Worm (Caenorhabditis elegans) whole organism, young adult: ENCODE data around the gene srg-50.

Experiments
- B0035.1 ChIP-seq: sonication (generic microtip); optimal IDR thresholded peaks from 2 replicates; lab custom pipeline; 2016; ENCODE audit warnings: missing genetic modification characterization, mild to moderate bottlenecking, missing compliant biosample characterization, missing genotype, missing genetic modification reagents
- B0336.3 ChIP-seq: fragments of 200-800 bp; sonication (Bioruptor generic); IDR thresholded peaks from 2 replicates; pipeline ENCODE4 v1.3.6; 2022; ENCODE audit warnings: missing genetic modification characterization, missing compliant biosample characterization
- D2030.7 ChIP-seq: fragments of 200-800 bp; sonication (Bioruptor generic); IDR thresholded peaks from 2 replicates; pipeline ENCODE4 v1.3.6; 2022; ENCODE audit warnings: missing genetic modification reagents, missing genetic modification characterization, missing compliant biosample characterization
- F33H1.4 ChIP-seq: fragments of 200-800 bp; sonication (Bioruptor generic); IDR thresholded peaks from 2 replicates; pipeline ENCODE4 v1.3.6; 2022; ENCODE audit warnings: missing genetic modification reagents, missing genetic modification characterization, missing compliant biosample characterization
- F37B4.10 ChIP-seq: fragments of 200-800 bp; sonication (Bioruptor generic); IDR thresholded peaks from 2 replicates; pipeline ENCODE4 v1.3.6; 2022; ENCODE audit warnings: missing genetic modification characterization, missing compliant biosample characterization
- Y53G8AR.9 ChIP-seq: fragments of 200-800 bp; sonication (Bioruptor generic); conservative IDR thresholded peaks from 2 replicates; pipeline ENCODE4 v1.3.6; 2022; ENCODE audit warnings: missing genetic modification reagents, missing genetic modification characterization, missing compliant biosample characterization
- ZK185.1 ChIP-seq: sonication (generic microtip); optimal IDR thresholded peaks from 2 replicates; lab custom pipeline; 2016; ENCODE audit warnings: mild to moderate bottlenecking, missing genetic modification characterization, missing compliant biosample characterization; ENCODE audit not compliant: poor library complexity, severe bottlenecking
- ama-1 ChIP-seq, 3 experiments: fragments of 150-350 bp in 1 of 3; sonication (generic microtip) in 2 of 3; optimal IDR thresholded peaks; 2 replicates each; lab custom pipeline; 2014 to 2018; ENCODE audit warnings: missing biosample characterization in 2 of 3, missing genetic modification characterization in 2 of 3, missing genetic modification reagents in 2 of 3
- aptf-3 ChIP-seq: fragments of 200-800 bp; sonication (Bioruptor generic); IDR thresholded peaks from 2 replicates; pipeline ENCODE4 v1.3.6; 2022; ENCODE audit warnings: missing genetic modification characterization, missing compliant biosample characterization
- atf-7 ChIP-seq: sonication (generic microtip); optimal IDR thresholded peaks from 2 replicates; lab custom pipeline; 2017; ENCODE audit warnings: mild to moderate bottlenecking, missing genetic modification characterization, missing compliant biosample characterization
- attf-3 ChIP-seq: fragments of 200-800 bp; sonication (Bioruptor generic); conservative IDR thresholded peaks from 2 replicates; pipeline ENCODE4 v1.3.6; 2022; ENCODE audit warnings: missing genetic modification reagents, missing genetic modification characterization, missing compliant biosample characterization
- bed-1 ChIP-seq: fragments of 200-800 bp; sonication (Bioruptor generic); IDR thresholded peaks from 2 replicates; pipeline ENCODE4 v1.3.6; 2022; ENCODE audit warnings: missing genetic modification reagents, missing genetic modification characterization, missing compliant biosample characterization
- ceh-58 ChIP-seq: fragments of 200-800 bp; sonication (Bioruptor generic); IDR thresholded peaks from 2 replicates; pipeline ENCODE4 v1.3.6; 2022; ENCODE audit warnings: missing genetic modification characterization, missing compliant biosample characterization
- die-1 ChIP-seq: sonication (generic microtip); optimal IDR thresholded peaks from 2 replicates; lab custom pipeline; 2016; ENCODE audit warnings: missing genotype, mild to moderate bottlenecking, missing genetic modification characterization, missing compliant biosample characterization
- dox-1 ChIP-seq: fragments of 200-800 bp; sonication (Bioruptor generic); IDR thresholded peaks from 2 replicates; pipeline ENCODE4 v1.3.6; 2022; ENCODE audit warnings: missing genetic modification reagents, missing genetic modification characterization, missing compliant biosample characterization
- dpl-1 ChIP-seq: fragments of 150-350 bp; optimal IDR thresholded peaks from 2 replicates; lab custom pipeline; 2014; ENCODE audit warnings: missing biosample characterization, missing genetic modification reagents, missing genetic modification characterization
- efl-1 ChIP-seq: fragments of 150-350 bp; optimal IDR thresholded peaks from 2 replicates; lab custom pipeline; 2014; ENCODE audit warnings: missing biosample characterization, missing genetic modification reagents, missing genetic modification characterization
- egl-18 ChIP-seq: fragments of 200-800 bp; sonication (Bioruptor generic); IDR thresholded peaks from 2 replicates; pipeline ENCODE4 v1.3.6; 2022; ENCODE audit warnings: missing genetic modification reagents, missing genetic modification characterization, missing compliant biosample characterization
- ekl-4 ChIP-seq: fragments of 200-800 bp; sonication (Bioruptor generic); IDR thresholded peaks from 2 replicates; pipeline ENCODE4 v1.3.6; 2022; ENCODE audit warnings: missing genetic modification reagents, missing genetic modification characterization, missing compliant biosample characterization
- hmg-1.2 ChIP-seq: fragments of 200-800 bp; sonication (Bioruptor generic); IDR thresholded peaks from 2 replicates; pipeline ENCODE4 v1.3.6; 2022; ENCODE audit warnings: missing genetic modification reagents, missing genetic modification characterization, missing compliant biosample characterization
- hmg-20 ChIP-seq: fragments of 200-800 bp; sonication (Bioruptor generic); IDR thresholded peaks from 2 replicates; pipeline ENCODE4 v1.3.6; 2022; ENCODE audit warnings: missing genetic modification reagents, missing genetic modification characterization, missing compliant biosample characterization
- lag-1 ChIP-seq: fragments of 200-800 bp; sonication (Bioruptor generic); IDR thresholded peaks from 2 replicates; pipeline ENCODE4 v1.3.6; 2022; ENCODE audit warnings: missing genetic modification reagents, missing genetic modification characterization, missing compliant biosample characterization
- lin-35 ChIP-seq, 3 experiments: fragments of 150-350 bp in 2 of 3; sonication (generic microtip) in 1 of 3; optimal IDR thresholded peaks; 2 replicates each; lab custom pipeline; 2014 to 2018; ENCODE audit warnings: missing biosample characterization in 3 of 3, missing genetic modification characterization in 3 of 3, missing genetic modification reagents in 3 of 3
- lin-54 ChIP-seq: fragments of 200-800 bp; sonication (Bioruptor generic); optimal IDR thresholded peaks from 2 replicates; lab custom pipeline; 2018; ENCODE audit warnings: mild to moderate bottlenecking, missing genetic modification characterization, missing compliant biosample characterization
- lir-1 ChIP-seq: fragments of 200-800 bp; sonication (Bioruptor generic); conservative IDR thresholded peaks from 2 replicates; pipeline ENCODE4 v1.3.6; 2022; ENCODE audit warnings: missing genetic modification reagents, missing genetic modification characterization, missing compliant biosample characterization
- madf-3 ChIP-seq: fragments of 200-800 bp; sonication (Bioruptor generic); IDR thresholded peaks from 2 replicates; pipeline ENCODE4 v1.3.6; 2022; ENCODE audit warnings: missing genetic modification reagents, missing genetic modification characterization, missing compliant biosample characterization
- madf-6 ChIP-seq: fragments of 200-800 bp; sonication (Bioruptor generic); IDR thresholded peaks from 2 replicates; pipeline ENCODE4 v1.3.6; 2022; ENCODE audit warnings: missing genetic modification reagents, missing genetic modification characterization, missing compliant biosample characterization
- mcd-1 ChIP-seq: fragments of 200-800 bp; sonication (Bioruptor generic); IDR thresholded peaks from 2 replicates; pipeline ENCODE4 v1.3.6; 2022; ENCODE audit warnings: missing genetic modification reagents, missing genetic modification characterization, missing compliant biosample characterization
- nfyb-1 ChIP-seq: fragments of 200-800 bp; sonication (Bioruptor generic); IDR thresholded peaks from 2 replicates; pipeline ENCODE4 v1.3.6; 2022; ENCODE audit warnings: missing genetic modification reagents, missing genetic modification characterization, missing compliant biosample characterization
- nhr-80 ChIP-seq: sonication (generic microtip); optimal IDR thresholded peaks from 2 replicates; lab custom pipeline; 2016; ENCODE audit warnings: missing genetic modification characterization, missing compliant biosample characterization
- pha-4 ChIP-seq: fragments of 150-350 bp; sonication (generic microtip); optimal IDR thresholded peaks from 2 replicates; lab custom pipeline; 2014; ENCODE audit warnings: missing biosample characterization, missing genetic modification reagents, missing genetic modification characterization
- rcor-1 ChIP-seq: fragments of 200-800 bp; sonication (Bioruptor generic); IDR thresholded peaks from 2 replicates; pipeline ENCODE4 v1.3.6; 2022; ENCODE audit warnings: missing genetic modification reagents, missing genetic modification characterization, missing compliant biosample characterization
- sdz-38 ChIP-seq: sonication (generic microtip); optimal IDR thresholded peaks from 2 replicates; lab custom pipeline; 2016; ENCODE audit warnings: missing genotype, missing genetic modification characterization, missing compliant biosample characterization
- snpc-4 ChIP-seq, 5 experiments: fragments of 150-350 bp in 1 of 5; sonication (generic microtip) in 4 of 5; optimal IDR thresholded peaks; 2 replicates each; lab custom pipeline; 2014 to 2018; ENCODE audit warnings: missing genetic modification characterization in 5 of 5, missing biosample characterization in 3 of 5, antibody characterized with exemption in 2 of 5, mild to moderate bottlenecking in 2 of 5, missing compliant biosample characterization in 2 of 5, missing genotype in 2 of 5, moderate library complexity in 2 of 5, missing genetic modification reagents in 1 of 5
- sptf-2 ChIP-seq: fragments of 200-800 bp; sonication (Bioruptor generic); optimal IDR thresholded peaks from 2 replicates; lab custom pipeline; 2018; ENCODE audit warnings: mild to moderate bottlenecking, missing genetic modification characterization, missing compliant biosample characterization
- tbp1 ChIP-seq: fragments of 200-800 bp; sonication (Bioruptor generic); optimal IDR thresholded peaks from 2 replicates; lab custom pipeline; 2018; ENCODE audit warnings: mild to moderate bottlenecking, missing genetic modification characterization, missing compliant biosample characterization
- tbx-9 ChIP-seq: sonication (generic microtip); optimal IDR thresholded peaks from 2 replicates; lab custom pipeline; 2016; ENCODE audit warnings: borderline replicate concordance, missing genetic modification characterization, inconsistent platforms, missing compliant biosample characterization
- unc-62 ChIP-seq: fragments of 150-350 bp; optimal IDR thresholded peaks from 2 replicates; lab custom pipeline; 2014; ENCODE audit warnings: missing biosample characterization, missing genetic modification reagents, missing genetic modification characterization
- xnd-1 ChIP-seq: sonication (generic microtip); optimal IDR thresholded peaks from 2 replicates; lab custom pipeline; 2016; ENCODE audit warnings: missing genotype, missing genetic modification reagents, missing genetic modification characterization, missing compliant biosample characterization
- ztf-18 ChIP-seq: sonication (generic microtip); optimal IDR thresholded peaks from 2 replicates; lab custom pipeline; 2016; ENCODE audit warnings: missing genotype, mild to moderate bottlenecking, missing genetic modification characterization, missing compliant biosample characterization
- ztf-3 ChIP-seq: fragments of 200-800 bp; sonication (Bioruptor generic); optimal IDR thresholded peaks from 2 replicates; lab custom pipeline; 2018; ENCODE audit warnings: mild to moderate bottlenecking, missing genetic modification characterization, missing compliant biosample characterization

srg-50 gene

ce11 chrIV:7103211-7103679 is 28.3 kb upstream of the srg-50 start, which contains the start of the genes rde-8 and ZC477.3 (continued):
- TF ChIP-seq pha-4 (tag; lab: Kevin White, UChicago): no peak
- TF ChIP-seq dox-1 (GFP tag; lab: Robert Waterston, UW): no peak
- no peak for TF ChIP-seq aptf-3 (GFP tag; lab: Robert Waterston, UW)
- peak; percentile 52; the same call in 1 of the 2 replicates for TF ChIP-seq madf-6 (GFP tag; lab: Robert Waterston, UW)
- peak; percentile 31 for TF ChIP-seq ZK185.1 (tag; lab: Kevin White, UChicago)
- TF ChIP-seq F37B4.10: no peak
- TF ChIP-seq lir-1 (GFP tag; lab: Robert Waterston, UW): peak; percentile 19; the same call in 1 of the 2 replicates
- TF ChIP-seq madf-3: 0 out of 2 replicates have a peak, but pooled peaks have one; percentile 1
- TF ChIP-seq F33H1.4 (GFP tag; lab: Robert Waterston, UW): peak; percentile 65
- peak; percentile 60; the same call in 1 of the 2 replicates for TF ChIP-seq attf-3 (GFP tag; lab: Robert Waterston, UW)
- no peak for TF ChIP-seq atf-7 (tag; lab: Kevin White, UChicago)
- peak; percentile 17 for TF ChIP-seq nhr-80
- TF ChIP-seq hmg-20 (GFP tag; lab: Robert Waterston, UW): no peak
- TF ChIP-seq rcor-1 (GFP tag; lab: Robert Waterston, UW): peak; percentile 30; the same call in 1 of the 2 replicates
- TF ChIP-seq ama-1 (optimal IDR thresholded peaks at IDR 0.05; lab: Kevin White, UChicago): no peak
- no peak for TF ChIP-seq ama-1 (GFP tag; optimal IDR thresholded peaks at IDR 0.05; lab: Kevin White, UChicago)
- 0 out of 2 replicates have a peak, but pooled peaks have one; percentile 29 for TF ChIP-seq nfyb-1 (GFP tag; lab: Robert Waterston, UW)
- TF ChIP-seq snpc-4 (GFP tag; optimal IDR thresholded peaks at IDR 0.05; lab: Kevin White, UChicago): no peak
- TF ChIP-seq snpc-4 (tag; optimal IDR thresholded peaks at IDR 0.05; lab: Kevin White, UChicago): peak in 3 of 4 experiments; percentile 31 to 79 (median 70)
- TF ChIP-seq ztf-18: peak; percentile 95
- TF ChIP-seq tbp1 (GFP tag; lab: Kevin White, UChicago): peak; percentile 26
- peak; percentile 12 for TF ChIP-seq efl-1 (GFP tag; lab: Kevin White, UChicago)
- peak in 1 of 3 experiments; percentile 77 for TF ChIP-seq lin-35 (GFP tag; optimal IDR thresholded peaks at IDR 0.05; lab: Kevin White, UChicago)
- TF ChIP-seq mcd-1 (GFP tag; lab: Robert Waterston, UW): peak; percentile 79
- TF ChIP-seq B0336.3 (GFP tag; lab: Robert Waterston, UW): peak; percentile 54; the same call in 1 of the 2 replicates
- no peak for TF ChIP-seq bed-1 (GFP tag; lab: Robert Waterston, UW)
- TF ChIP-seq Y53G8AR.9 (GFP tag; lab: Robert Waterston, UW): 0 out of 2 replicates have a peak, but pooled peaks have one; percentile 30
- TF ChIP-seq lin-54 (GFP tag; lab: Kevin White, UChicago): peak; percentile 74
- TF ChIP-seq xnd-1: peak; percentile 17
- 0 out of 2 replicates have a peak, but pooled peaks have one; percentile 8 for TF ChIP-seq ekl-4 (GFP tag; lab: Robert Waterston, UW)
- peak; percentile 36 for TF ChIP-seq dpl-1 (GFP tag; lab: Kevin White, UChicago)

DNA sequence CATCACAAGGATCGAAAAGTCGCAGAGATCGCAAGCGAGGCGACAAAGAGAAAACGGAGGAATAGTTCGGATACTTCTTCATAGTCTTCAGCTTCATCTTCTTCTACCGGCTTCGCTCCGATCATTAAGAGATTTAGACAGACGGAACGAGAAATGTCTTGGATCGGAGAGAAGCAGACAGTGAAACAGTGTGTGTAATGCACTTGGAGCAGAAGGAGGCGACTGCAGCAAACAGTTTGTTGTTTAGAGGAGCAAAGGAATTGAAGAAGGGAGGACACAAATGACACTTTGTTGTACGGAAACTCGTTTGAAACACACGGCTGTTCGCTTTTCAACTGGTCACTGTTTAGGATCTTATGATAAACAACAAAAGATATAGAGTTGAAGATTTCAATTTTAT is 24.4 kb upstream of the srg-50 start:
- no peak for TF ChIP-seq F33H1.4 (GFP tag; lab: Robert Waterston, UW)
- TF ChIP-seq die-1: no peak
- TF ChIP-seq bed-1 (GFP tag; lab: Robert Waterston, UW): no peak
- peak; percentile 48; the same call in 1 of the 2 replicates for TF ChIP-seq hmg-1.2
- TF ChIP-seq nhr-80: peak; percentile 24
- no peak for TF ChIP-seq egl-18 (GFP tag; lab: Robert Waterston, UW)
- no peak for TF ChIP-seq ztf-3 (GFP tag; lab: Kevin White, UChicago)
- no peak for TF ChIP-seq D2030.7 (GFP tag; lab: Robert Waterston, UW)
- no peak for TF ChIP-seq B0035.1 (tag; lab: Kevin White, UChicago)
- TF ChIP-seq lag-1 (GFP tag; lab: Robert Waterston, UW): no peak
- TF ChIP-seq unc-62 (GFP tag; lab: Kevin White, UChicago): no peak
- no peak for TF ChIP-seq ceh-58 (GFP tag; lab: Robert Waterston, UW)
- no peak for TF ChIP-seq sdz-38 (tag; lab: Kevin White, UChicago)
- no peak for TF ChIP-seq tbx-9 (tag; lab: Kevin White, UChicago)
- no peak for TF ChIP-seq sptf-2 (GFP tag; lab: Kevin White, UChicago)
